Fruit fly (Drosophila melanogaster) whole organism, pupa: Measurements from ENCODE around the gene Rcd5.

ENCODE experiments used
- CG10348 ChIP-seq: fragments of 200-800 bp; sonication (Bioruptor generic); IDR thresholded peaks from 2 replicates; pipeline ENCODE4 v1.3.6; 2022; ENCODE audit warnings: missing biosample characterization, missing genetic modification characterization
- CG13204 ChIP-seq: fragments of 200-800 bp; sonication (Bioruptor generic); optimal IDR thresholded peaks from 2 replicates; lab custom pipeline; 2018; ENCODE audit warnings: missing biosample characterization, mild to moderate bottlenecking, missing genetic modification characterization, moderate library complexity
- CG15710 ChIP-seq: fragments of 200-800 bp; sonication (Bioruptor generic); optimal IDR thresholded peaks from 2 replicates; lab custom pipeline; 2018; ENCODE audit warnings: missing biosample characterization, mild to moderate bottlenecking, missing genetic modification characterization, moderate library complexity
- CG17806 ChIP-seq: fragments of 200-800 bp; sonication (Bioruptor generic); optimal IDR thresholded peaks from 2 replicates; lab custom pipeline; 2018; ENCODE audit warnings: missing biosample characterization, mild to moderate bottlenecking, missing genetic modification characterization, moderate library complexity
- CG34367 ChIP-seq: fragments of 200-800 bp; sonication (Bioruptor generic); optimal IDR thresholded peaks from 2 replicates; lab custom pipeline; 2018; ENCODE audit warnings: missing biosample characterization, mild to moderate bottlenecking, missing genetic modification characterization
- CG8159 ChIP-seq: fragments of 200-800 bp; sonication (Bioruptor generic); optimal IDR thresholded peaks from 3 replicates; lab custom pipeline; 2018; ENCODE audit warnings: missing biosample characterization, mild to moderate bottlenecking, missing genetic modification characterization, moderate library complexity
- D1 ChIP-seq: fragments of 200-800 bp; sonication (Bioruptor generic); optimal IDR thresholded peaks from 2 replicates; lab custom pipeline; 2018; ENCODE audit warnings: missing biosample characterization, mild to moderate bottlenecking, missing genetic modification characterization, moderate library complexity
- EcR ChIP-seq: fragments of 200-800 bp; sonication (Bioruptor generic); optimal IDR thresholded peaks from 3 replicates; lab custom pipeline; 2019; ENCODE audit warnings: missing biosample characterization, missing genetic modification characterization, mild to moderate bottlenecking, moderate library complexity, missing genetic modification reagents
- fd96Ca ChIP-seq: fragments of 200-800 bp; sonication (Bioruptor generic); IDR thresholded peaks from 3 replicates; pipeline ENCODE4 v1.3.6; 2022; ENCODE audit warnings: missing biosample characterization, missing genetic modification characterization
- gl ChIP-seq: fragments of 200-800 bp; sonication (Bioruptor generic); optimal IDR thresholded peaks from 2 replicates; lab custom pipeline; 2018; ENCODE audit warnings: missing biosample characterization, mild to moderate bottlenecking, missing genetic modification characterization
- rn ChIP-seq: fragments of 200-800 bp; sonication (Bioruptor generic); IDR thresholded peaks from 2 replicates; pipeline ENCODE4 v1.3.6; 2022; ENCODE audit warnings: missing biosample characterization, missing genetic modification characterization

- TF ChIP-seq CG34367 (tag; lab: Kevin White, UChicago) (no peak), gl (tag; lab: Kevin White, UChicago) (no peak), CG13204 (GFP tag; lab: Kevin White, UChicago) (no peak), EcR (GFP tag; lab: Kevin White, UChicago) (no peak), CG8159 (no peak), fd96Ca (no peak), CG17806 (tag; lab: Kevin White, UChicago) (no peak), D1 (tag; lab: Kevin White, UChicago) (no peak), CG15710 (tag; lab: Kevin White, UChicago) (no peak), CG10348 (GFP tag; lab: Robert Waterston, UW) (no peak), rn (GFP tag; lab: Robert Waterston, UW) (no peak)
Observed at dm6 chr3L:4069069-4069468, 28.7 kb downstream of the Rcd5 start, which contains the start of gene CG32259.
